Worm (Caenorhabditis elegans): ENCODE measurements around the gene B0507.6.

The B0507.6 gene

ce11 chrV:8796889-8797288 is 50.9 kb downstream of the B0507.6 start:
- TF ChIP-seq pqm-1 (tag; optimal IDR thresholded peaks at IDR 0.05) (peak; percentile 7), pha-4 (GFP tag; IDR thresholded peaks at IDR 0.05) (no peak), pha-4 (tag; optimal IDR thresholded peaks at IDR 0.05) (peak; percentile 45), duxl-1 (tag; optimal IDR thresholded peaks at IDR 0.05; ENCODE audit: poor library complexity) (no peak), daf-16 (GFP tag; optimal IDR thresholded peaks at IDR 0.05) (no peak), daf-16 (tag; optimal IDR thresholded peaks at IDR 0.05) (peak; percentile 34), spr-3 (GFP tag; optimal IDR thresholded peaks at IDR 0.05) (no peak), F49E8.2 (tag; optimal IDR thresholded peaks at IDR 0.05; ENCODE audit: borderline replicate concordance) (no peak), nhr-6 (tag; optimal IDR thresholded peaks at IDR 0.05) (peak; percentile 1), rbr-2 (tag; optimal IDR thresholded peaks at IDR 0.05) (no peak), zfp-3 (GFP tag; conservative IDR thresholded peaks at IDR 0.05) (no peak)

ce11 chrV:8798470-8798869 is 52.5 kb downstream of the B0507.6 start:
- TF ChIP-seq mdt-29 (GFP tag; IDR thresholded peaks at IDR 0.05) (no peak), lin-39 (tag; optimal IDR thresholded peaks at IDR 0.05) (no peak), unc-62 (GFP tag; optimal IDR thresholded peaks at IDR 0.05 in 1 of 2) (peak in 1 of 2 experiments; percentile 91), unc-62 (tag; optimal IDR thresholded peaks at IDR 0.05) (no peak), set-16 (GFP tag; IDR thresholded peaks at IDR 0.05) (no peak), nhr-41 (GFP tag; IDR thresholded peaks at IDR 0.05) (no peak), duxl-1 (tag; optimal IDR thresholded peaks at IDR 0.05; ENCODE audit: poor library complexity) (no peak), php-3 (GFP tag; IDR thresholded peaks at IDR 0.05) (no peak), ZK546.5 (tag; optimal IDR thresholded peaks at IDR 0.05) (no peak)

- TF ChIP-seq tra-1 (GFP tag; IDR thresholded peaks at IDR 0.05) (peak; percentile 60; the same call in 1 of the 2 replicates), pha-4 (GFP tag; IDR thresholded peaks at IDR 0.05) (no peak), pha-4 (tag; optimal IDR thresholded peaks at IDR 0.05) (no peak), lir-3 (tag; optimal IDR thresholded peaks at IDR 0.05) (no peak), R02D3.7 (tag; optimal IDR thresholded peaks at IDR 0.05) (no peak), spr-1 (tag; optimal IDR thresholded peaks at IDR 0.05) (no peak), nhr-77 (tag; optimal IDR thresholded peaks at IDR 0.05) (peak; percentile 32), unc-62 (GFP tag; optimal IDR thresholded peaks at IDR 0.05 in 1 of 2) (peak in 1 of 2 experiments; percentile 13), unc-62 (tag; optimal IDR thresholded peaks at IDR 0.05) (no peak), pqm-1 (tag; optimal IDR thresholded peaks at IDR 0.05) (peak; percentile 44), aha-1 (tag) (peak; percentile 5), ama-1 (optimal IDR thresholded peaks at IDR 0.05) (no peak), fkh-10 (GFP tag; optimal IDR thresholded peaks at IDR 0.05) (no peak), nhr-28 (tag; optimal IDR thresholded peaks at IDR 0.05) (peak; percentile 66)
Observed at ce11 chrV:8799293-8799812, 53.4 kb downstream of the B0507.6 start.

Measured in whole organism, L4 larva.